Fruit fly (Drosophila melanogaster) whole organism, embryonic: ENCODE measurements around the gene Ids.
A peak's percentile ranks its signal among the peaks of the same experiment; 100 is the strongest.

Experiments used
- Ada2b ChIP-seq: fragments of 200-800 bp; sonication (Bioruptor generic); IDR thresholded peaks from 2 replicates; pipeline ENCODE4 v1.3.6; 2022; ENCODE audit warnings: missing biosample characterization, missing genetic modification characterization
- BEAF-32 ChIP-seq: fragments of 200-800 bp; sonication (Bioruptor generic); optimal IDR thresholded peaks from 3 replicates; lab custom pipeline; 2017; ENCODE audit warnings: missing biosample characterization, missing genetic modification characterization, mild to moderate bottlenecking, moderate library complexity, missing genetic modification reagents
- Bdp1 ChIP-seq: fragments of 200-800 bp; sonication (Bioruptor generic); optimal IDR thresholded peaks from 3 replicates; lab custom pipeline; 2016; ENCODE audit warnings: missing biosample characterization, missing genetic modification characterization
- Bteb2 ChIP-seq: fragments of 200-800 bp; sonication (Bioruptor generic); optimal IDR thresholded peaks from 2 replicates; lab custom pipeline; 2016; ENCODE audit warnings: missing biosample characterization, missing genetic modification characterization
- C15 ChIP-seq: fragments of 200-800 bp; sonication (Bioruptor generic); IDR thresholded peaks from 3 replicates; pipeline ENCODE4 v1.3.6; 2022; ENCODE audit warnings: missing biosample characterization, missing genetic modification characterization
- CG10147 ChIP-seq: fragments of 200-800 bp; sonication (Bioruptor generic); optimal IDR thresholded peaks from 2 replicates; lab custom pipeline; 2019; ENCODE audit warnings: missing biosample characterization, mild to moderate bottlenecking, missing genetic modification characterization, moderate library complexity
- CG10274 ChIP-seq: fragments of 200-800 bp; sonication (Bioruptor generic); optimal IDR thresholded peaks from 3 replicates; lab custom pipeline; 2017; ENCODE audit warnings: missing biosample characterization, mild to moderate bottlenecking, missing genetic modification characterization
- CG10366 ChIP-seq: fragments of 200-800 bp; sonication (Bioruptor generic); IDR thresholded peaks from 2 replicates; pipeline ENCODE4 v1.3.6; 2022; ENCODE audit warnings: missing biosample characterization, missing genetic modification characterization
- CG11695 ChIP-seq: fragments of 200-800 bp; sonication (Bioruptor generic); IDR thresholded peaks from 3 replicates; pipeline ENCODE4 v1.3.6; 2022; ENCODE audit warnings: missing biosample characterization, missing genetic modification characterization
- CG14667 ChIP-seq: fragments of 200-800 bp; sonication (Bioruptor generic); IDR thresholded peaks from 2 replicates; pipeline ENCODE4 v1.3.6; 2022; ENCODE audit warnings: missing biosample characterization, missing genetic modification characterization
- CG1602 ChIP-seq: fragments of 200-800 bp; sonication (Bioruptor generic); optimal IDR thresholded peaks from 3 replicates; lab custom pipeline; 2016; ENCODE audit warnings: missing biosample characterization, missing genetic modification characterization
- CG1647 ChIP-seq: fragments of 200-800 bp; sonication (Bioruptor generic); optimal IDR thresholded peaks from 3 replicates; lab custom pipeline; 2016; ENCODE audit warnings: missing biosample characterization, missing genetic modification characterization
- CG16813 ChIP-seq: fragments of 200-800 bp; sonication (Bioruptor generic); IDR thresholded peaks from 3 replicates; pipeline ENCODE4 v1.3.6; 2022; ENCODE audit warnings: missing biosample characterization, missing genetic modification characterization; ENCODE audit not compliant: partially characterized antibody
- CG17359 ChIP-seq: fragments of 200-800 bp; sonication (Bioruptor generic); optimal IDR thresholded peaks from 3 replicates; lab custom pipeline; 2018; ENCODE audit warnings: missing biosample characterization, mild to moderate bottlenecking, missing genetic modification characterization, moderate library complexity
- CG2202 ChIP-seq: fragments of 200-800 bp; sonication (Bioruptor generic); optimal IDR thresholded peaks from 2 replicates; lab custom pipeline; 2018; ENCODE audit warnings: missing biosample characterization, mild to moderate bottlenecking, missing genetic modification characterization
- CG30403 ChIP-seq: fragments of 200-800 bp; sonication (Bioruptor generic); optimal IDR thresholded peaks from 3 replicates; lab custom pipeline; 2016; ENCODE audit warnings: missing biosample characterization, missing genetic modification characterization
- CG31365 ChIP-seq: fragments of 200-800 bp; sonication (Bioruptor generic); optimal IDR thresholded peaks from 2 replicates; lab custom pipeline; 2018; ENCODE audit warnings: missing biosample characterization, mild to moderate bottlenecking, missing genetic modification characterization
- CG31388 ChIP-seq: fragments of 200-800 bp; sonication (Bioruptor generic); optimal IDR thresholded peaks from 2 replicates; lab custom pipeline; 2016; ENCODE audit warnings: missing biosample characterization, missing genetic modification characterization
- CG32767 ChIP-seq: fragments of 200-800 bp; sonication (Bioruptor generic); IDR thresholded peaks from 2 replicates; pipeline ENCODE4 v1.3.6; 2022; ENCODE audit warnings: missing biosample characterization, missing genetic modification characterization
- CG3847 ChIP-seq: fragments of 200-800 bp; sonication (Bioruptor generic); IDR thresholded peaks from 2 replicates; pipeline ENCODE4 v1.3.6; 2022; ENCODE audit warnings: missing biosample characterization, missing genetic modification characterization
- CG5245 ChIP-seq: fragments of 200-800 bp; sonication (Bioruptor generic); optimal IDR thresholded peaks from 3 replicates; lab custom pipeline; 2016; ENCODE audit warnings: missing biosample characterization, missing genetic modification characterization
- CG7556 ChIP-seq: fragments of 200-800 bp; sonication (Bioruptor generic); optimal IDR thresholded peaks from 2 replicates; lab custom pipeline; 2017; ENCODE audit warnings: missing biosample characterization, mild to moderate bottlenecking, missing genetic modification characterization
- CG8089 ChIP-seq: fragments of 200-800 bp; sonication (Bioruptor generic); optimal IDR thresholded peaks from 3 replicates; lab custom pipeline; 2016; ENCODE audit warnings: missing biosample characterization, missing genetic modification characterization
- CG9797 ChIP-seq: fragments of 200-800 bp; sonication (Bioruptor generic); optimal IDR thresholded peaks from 3 replicates; lab custom pipeline; 2018; ENCODE audit warnings: missing biosample characterization, mild to moderate bottlenecking, missing genetic modification characterization
- CG9932 ChIP-seq: fragments of 200-800 bp; sonication (Bioruptor generic); IDR thresholded peaks from 2 replicates; pipeline ENCODE4 v1.3.6; 2022; ENCODE audit warnings: missing biosample characterization, missing genetic modification characterization
- D ChIP-seq, 2 experiments: fragments of 200-800 bp in 1 of 2; fragments of >200 bp in 1 of 2; sonication (Bioruptor generic) in 1 of 2; optimal IDR thresholded peaks; 2 replicates in 1 of 2; 3 replicates in 1 of 2; lab custom pipeline; 2017; ENCODE audit warnings: mild to moderate bottlenecking in 1 of 2, missing biosample characterization in 1 of 2, missing genetic modification characterization in 1 of 2, missing genetic modification reagents in 1 of 2
- Dref ChIP-seq: fragments of 200-800 bp; sonication (Bioruptor generic); IDR thresholded peaks from 2 replicates; pipeline ENCODE4 v1.3.6; 2022; ENCODE audit warnings: missing biosample characterization, missing genetic modification characterization
- Ets65A ChIP-seq: fragments of 200-800 bp; sonication (Bioruptor generic); peaks from one replicate; lab custom pipeline; 2016; ENCODE audit warnings: missing biosample characterization, missing genetic modification characterization
- MESR4 ChIP-seq: fragments of 200-800 bp; sonication (Bioruptor generic); optimal IDR thresholded peaks from 2 replicates; lab custom pipeline; 2018; ENCODE audit warnings: missing biosample characterization, mild to moderate bottlenecking, missing genetic modification characterization, moderate library complexity
- Ravus ChIP-seq: fragments of 200-800 bp; sonication (Bioruptor generic); IDR thresholded peaks from 2 replicates; pipeline ENCODE4 v1.3.6; 2022; ENCODE audit warnings: missing biosample characterization, missing genetic modification characterization
- Usf ChIP-seq: fragments of 200-800 bp; sonication (Bioruptor generic); optimal IDR thresholded peaks from 2 replicates; lab custom pipeline; 2017; ENCODE audit warnings: missing genotype, missing biosample characterization, missing genetic modification characterization
- Xbp1 ChIP-seq: fragments of 200-800 bp; sonication (Bioruptor generic); optimal IDR thresholded peaks from 3 replicates; lab custom pipeline; 2016; ENCODE audit warnings: missing biosample characterization, mild to moderate bottlenecking, missing genetic modification characterization
- chif ChIP-seq, 2 experiments: fragments of 200-800 bp; sonication (Bioruptor generic); optimal IDR thresholded peaks; 3 replicates each; lab custom pipeline; 2016; ENCODE audit warnings: missing biosample characterization in 2 of 2, missing genetic modification characterization in 2 of 2
- chinmo ChIP-seq: fragments of 200-800 bp; sonication (Bioruptor generic); IDR thresholded peaks from 4 replicates; pipeline ENCODE4 v1.3.6; 2022; ENCODE audit warnings: missing biosample characterization, missing genetic modification characterization; ENCODE audit not compliant: partially characterized antibody
- chm ChIP-seq: fragments of 200-800 bp; sonication (Bioruptor generic); IDR thresholded peaks from 2 replicates; pipeline ENCODE4 v1.3.6; 2022; ENCODE audit warnings: missing biosample characterization, missing genetic modification characterization
- dmrt11E ChIP-seq: fragments of 200-800 bp; sonication (Bioruptor generic); optimal IDR thresholded peaks from 3 replicates; lab custom pipeline; 2018; ENCODE audit warnings: missing biosample characterization, mild to moderate bottlenecking, missing genetic modification characterization, moderate library complexity
- fd3F ChIP-seq: fragments of 200-800 bp; sonication (Bioruptor generic); optimal IDR thresholded peaks from 2 replicates; lab custom pipeline; 2018; ENCODE audit warnings: missing biosample characterization, mild to moderate bottlenecking, missing genetic modification characterization, moderate library complexity
- gcm ChIP-seq: fragments of 200-800 bp; sonication (Bioruptor generic); optimal IDR thresholded peaks from 2 replicates; lab custom pipeline; 2019; ENCODE audit warnings: missing biosample characterization, mild to moderate bottlenecking, missing genetic modification characterization, moderate library complexity
- grn ChIP-seq: fragments of 200-800 bp; sonication (Bioruptor generic); optimal IDR thresholded peaks from 3 replicates; lab custom pipeline; 2017; ENCODE audit warnings: missing biosample characterization, missing genetic modification characterization
- gsb ChIP-seq: fragments of 200-800 bp; sonication (Bioruptor generic); IDR thresholded peaks from 2 replicates; pipeline ENCODE4 v1.3.6; 2022; ENCODE audit warnings: missing biosample characterization, missing genetic modification characterization
- hb ChIP-seq: fragments of 200-800 bp; sonication (Bioruptor generic); IDR thresholded peaks from 3 replicates; pipeline ENCODE4 v1.3.6; 2022; ENCODE audit warnings: missing biosample characterization, missing genetic modification characterization; ENCODE audit not compliant: partially characterized antibody
- jigr1 ChIP-seq: fragments of 200-800 bp; sonication (Bioruptor generic); IDR thresholded peaks from 3 replicates; pipeline ENCODE4 v1.3.6; 2022; ENCODE audit warnings: missing biosample characterization, missing genetic modification characterization
- kah ChIP-seq: fragments of 200-800 bp; sonication (Bioruptor generic); optimal IDR thresholded peaks from 2 replicates; lab custom pipeline; 2018; ENCODE audit warnings: missing biosample characterization, mild to moderate bottlenecking, missing genetic modification characterization
- mld ChIP-seq: fragments of 200-800 bp; sonication (Bioruptor generic); IDR thresholded peaks from 3 replicates; pipeline ENCODE4 v1.3.6; 2022; ENCODE audit warnings: missing biosample characterization, missing genetic modification characterization; ENCODE audit not compliant: partially characterized antibody
- pan ChIP-seq, 4 experiments: fragments of >200 bp in 3 of 4; fragments of 200-800 bp in 1 of 4; sonication (Bioruptor generic) in 1 of 4; optimal IDR thresholded peaks in 3 of 4; IDR thresholded peaks in 1 of 4; 2 replicates each; pipeline versions ENCODE4 v1.3.6 to Lab custom; 2017 to 2022; ENCODE audit warnings: missing biosample characterization in 2 of 4, missing genetic modification characterization in 2 of 4, mixed read lengths in 1 of 4
- repo ChIP-seq: fragments of 200-800 bp; sonication (Bioruptor generic); optimal IDR thresholded peaks from 2 replicates; lab custom pipeline; 2016; ENCODE audit warnings: missing biosample characterization, missing genetic modification characterization
- salm ChIP-seq: fragments of 200-800 bp; sonication (Bioruptor generic); optimal IDR thresholded peaks from 2 replicates; lab custom pipeline; 2018; ENCODE audit warnings: missing biosample characterization, mild to moderate bottlenecking, missing genetic modification characterization
- sens ChIP-seq: fragments of 200-800 bp; sonication (Bioruptor generic); peaks from one replicate; lab custom pipeline; 2016; ENCODE audit warnings: missing biosample characterization, missing genetic modification characterization
- sim ChIP-seq: fragments of 200-800 bp; sonication (Bioruptor generic); IDR thresholded peaks from 2 replicates; pipeline ENCODE4 v1.3.6; 2022; ENCODE audit warnings: missing biosample characterization, missing genetic modification characterization
- sima ChIP-seq: fragments of 200-800 bp; sonication (Bioruptor generic); optimal IDR thresholded peaks from 2 replicates; lab custom pipeline; 2016; ENCODE audit warnings: missing biosample characterization, missing genetic modification characterization
- vvl ChIP-seq: fragments of 200-800 bp; sonication (Bioruptor generic); IDR thresholded peaks from 2 replicates; pipeline ENCODE4 v1.3.6; 2022; ENCODE audit warnings: missing biosample characterization, missing genetic modification characterization

The Ids gene

DNA sequence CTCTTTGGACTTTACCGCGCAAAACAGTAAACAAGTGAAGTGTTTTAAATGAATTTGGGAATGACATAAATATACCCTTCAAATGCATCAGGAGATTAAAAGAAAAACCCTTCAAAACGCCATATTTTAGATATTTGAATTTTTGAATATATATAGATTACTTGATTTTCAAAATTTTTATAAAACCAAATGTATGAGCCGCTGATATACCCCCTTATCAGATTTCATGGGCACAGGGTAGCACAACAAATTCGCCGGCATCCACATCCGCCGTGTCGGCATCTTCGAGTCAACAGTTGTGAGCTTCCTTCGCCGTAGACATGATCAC lies at the start of gene Ids (continued):
- TF ChIP-seq repo (GFP tag; lab: Kevin White, UChicago) (no peak), jigr1 (GFP tag; lab: Robert Waterston, UW) (no peak), CG31388 (GFP tag; lab: Kevin White, UChicago) (no peak), CG10366 (GFP tag; lab: Robert Waterston, UW) (peak; percentile 76), CG3847 (GFP tag; lab: Robert Waterston, UW) (peak; percentile 68), Bteb2 (GFP tag; lab: Kevin White, UChicago) (peak; percentile 38), CG8089 (GFP tag; lab: Kevin White, UChicago) (no peak), MESR4 (GFP tag; lab: Kevin White, UChicago) (no peak), CG9932 (GFP tag; lab: Robert Waterston, UW) (peak; percentile 70), grn (GFP tag; lab: Kevin White, UChicago) (no peak), pan (optimal IDR thresholded peaks at IDR 0.05; lab: Kevin White, UChicago) (no peak), pan (GFP tag; optimal IDR thresholded peaks at IDR 0.05 in 1 of 2, IDR thresholded peaks at IDR 0.05 in 1 of 2) (peak in 1 of 2 experiments; percentile 82), gsb (GFP tag; lab: Robert Waterston, UW) (0 out of 2 replicates have a peak, but pooled peaks have one; percentile 36), CG2202 (tag; lab: Kevin White, UChicago) (peak; percentile 10), Bdp1 (no peak), CG31365 (no peak), CG16813 (GFP tag; lab: Robert Waterston, UW) (no peak), CG1647 (GFP tag; lab: Kevin White, UChicago) (peak; percentile 10), fd3F (peak; percentile 56), gcm (GFP tag; lab: Kevin White, UChicago) (peak; percentile 58), sim (GFP tag; lab: Robert Waterston, UW) (no peak), Ada2b (peak; percentile 78), kah (GFP tag; lab: Kevin White, UChicago) (no peak), hb (GFP tag; lab: Robert Waterston, UW) (no peak), mld (GFP tag; lab: Robert Waterston, UW) (no peak), CG10147 (GFP tag; lab: Kevin White, UChicago) (peak; percentile 28), salm (tag; lab: Kevin White, UChicago) (peak; percentile 16), CG14667 (GFP tag; lab: Robert Waterston, UW) (peak; percentile 66; the same call in 1 of the 2 replicates), Ets65A (GFP tag; lab: Kevin White, UChicago) (peak; percentile 92), sima (no peak), chif (GFP tag; optimal IDR thresholded peaks at IDR 0.05; lab: Kevin White, UChicago) (peak in 1 of 2 experiments; percentile 28), CG32767 (GFP tag; lab: Robert Waterston, UW) (peak; percentile 76), CG17359 (tag; lab: Kevin White, UChicago) (peak; percentile 79), chinmo (GFP tag; lab: Robert Waterston, UW) (no peak), vvl (GFP tag; lab: Robert Waterston, UW) (peak; percentile 86), CG7556 (peak; percentile 64), Dref (GFP tag; lab: Robert Waterston, UW) (no peak), BEAF-32 (no peak), sens (peak; percentile 79), Xbp1 (peak; percentile 64), Usf (GFP tag; lab: Kevin White, UChicago) (no peak), CG10274 (GFP tag; lab: Kevin White, UChicago) (peak; percentile 13), CG11695 (GFP tag; lab: Robert Waterston, UW) (peak; percentile 77; the same call in 2 of the 3 replicates), CG5245 (GFP tag; lab: Kevin White, UChicago) (peak; percentile 16), CG30403 (peak; percentile 60), Ravus (peak; percentile 38), C15 (GFP tag; lab: Robert Waterston, UW) (0 out of 3 replicates have a peak, but pooled peaks have one; percentile 35), CG9797 (GFP tag; lab: Kevin White, UChicago) (no peak), chm (peak; percentile 79), CG1602 (GFP tag; lab: Kevin White, UChicago) (peak; percentile 47), D (optimal IDR thresholded peaks at IDR 0.05; lab: Kevin White, UChicago) (no peak), D (GFP tag; optimal IDR thresholded peaks at IDR 0.05; lab: Kevin White, UChicago) (peak; percentile 51), dmrt11E (tag; lab: Kevin White, UChicago) (peak; percentile 48)
